Fruit fly (Drosophila melanogaster): ENCODE data around the gene CG7778.
A peak's percentile ranks its signal among the peaks of the same experiment; 100 is the strongest.

The CG7778 gene

dm6 chr2L:8376717-8377116, 30.3 kb downstream of the CG7778 start, which contains the start of the genes CG13390 and CG17294 (continued):
- peak; percentile 99 for TF ChIP-seq CG30403 (GFP tag; optimal IDR thresholded peaks at IDR 0.05)
- TF ChIP-seq cwo (GFP tag; optimal IDR thresholded peaks at IDR 0.05) = peak; percentile 99
- TF ChIP-seq cas (GFP tag; IDR thresholded peaks at IDR 0.05) = peak; percentile 99
- TF ChIP-seq abd-A (tag; optimal IDR thresholded peaks at IDR 0.05) = peak; percentile 98
- TF ChIP-seq Opbp (GFP tag; IDR thresholded peaks at IDR 0.05; ENCODE audit: partially characterized antibody) = peak; percentile 31; the same call in 1 of the 3 replicates
- peak; percentile 82 for TF ChIP-seq her (GFP tag; optimal IDR thresholded peaks at IDR 0.05)
- peak; percentile 86 for TF ChIP-seq Dll (GFP tag; IDR thresholded peaks at IDR 0.05; ENCODE audit: partially characterized antibody)
- TF ChIP-seq CG13123 (GFP tag; optimal IDR thresholded peaks at IDR 0.05) = peak; percentile 98
- TF ChIP-seq amos (GFP tag; IDR thresholded peaks at IDR 0.05; ENCODE audit: partially characterized antibody) = peak; percentile 73
- peak; percentile 99 for TF ChIP-seq CG15011 (GFP tag; optimal IDR thresholded peaks at IDR 0.05)
- TF ChIP-seq NK7.1 (GFP tag; optimal IDR thresholded peaks at IDR 0.05) = peak; percentile 92
- TF ChIP-seq lmd (GFP tag; IDR thresholded peaks at IDR 0.05) = peak; percentile 99
- TF ChIP-seq CG17328 (GFP tag; IDR thresholded peaks at IDR 0.05) = peak; percentile 100
- peak; percentile 98 for TF ChIP-seq CG30431 (GFP tag; optimal IDR thresholded peaks at IDR 0.05)
- peak; percentile 89 for TF ChIP-seq fd102C (GFP tag; optimal IDR thresholded peaks at IDR 0.05)
- TF ChIP-seq H2.0 (GFP tag; IDR thresholded peaks at IDR 0.05) = peak; percentile 99
- TF ChIP-seq CG11093 (GFP tag; IDR thresholded peaks at IDR 0.05) = peak; percentile 99
- TF ChIP-seq Hmx (GFP tag; optimal IDR thresholded peaks at IDR 0.05) = peak; percentile 85
- TF ChIP-seq dpn (GFP tag; optimal IDR thresholded peaks at IDR 0.05) = peak; percentile 96 to 100
- TF ChIP-seq Ets97D (GFP tag; optimal IDR thresholded peaks at IDR 0.05) = peak; percentile 90
- TF ChIP-seq sqz (GFP tag; optimal IDR thresholded peaks at IDR 0.05) = peak; percentile 99
- peak; percentile 98 for TF ChIP-seq CG10267 (tag; optimal IDR thresholded peaks at IDR 0.05)
- peak; percentile 99 for TF ChIP-seq C15 (GFP tag; IDR thresholded peaks at IDR 0.05)
- peak; percentile 64 for TF ChIP-seq CG6791 (GFP tag; IDR thresholded peaks at IDR 0.05; ENCODE audit: partially characterized antibody)
- peak; percentile 98 for TF ChIP-seq fd64A (GFP tag; optimal IDR thresholded peaks at IDR 0.05)
- TF ChIP-seq CG42726 (GFP tag; IDR thresholded peaks at IDR 0.05; ENCODE audit: partially characterized antibody) = peak; percentile 63
- peak; percentile 99 for TF ChIP-seq Gug (GFP tag; IDR thresholded peaks at IDR 0.05)
- TF ChIP-seq CG17612 (GFP tag; IDR thresholded peaks at IDR 0.05) = peak; percentile 99
- peak; percentile 99 for TF ChIP-seq CG18764 (GFP tag; optimal IDR thresholded peaks at IDR 0.05)
- peak; percentile 87 for TF ChIP-seq stwl (tag; optimal IDR thresholded peaks at IDR 0.05)
- peak; percentile 100 for TF ChIP-seq zfh1 (GFP tag; IDR thresholded peaks at IDR 0.05)
- peak; percentile 92 for TF ChIP-seq CG18011 (GFP tag; optimal IDR thresholded peaks at IDR 0.05)
- peak; percentile 99 for TF ChIP-seq run (tag; optimal IDR thresholded peaks at IDR 0.05)
- no peak for TF ChIP-seq Sin3A (optimal IDR thresholded peaks at IDR 0.05)
- TF ChIP-seq CrebB (tag; optimal IDR thresholded peaks at IDR 0.05) = peak; percentile 99
- TF ChIP-seq Atf-2 (GFP tag; optimal IDR thresholded peaks at IDR 0.05) = peak; percentile 91
- peak; percentile 100 for TF ChIP-seq slbo (GFP tag; IDR thresholded peaks at IDR 0.05)
- peak; percentile 23 for TF ChIP-seq p53 (GFP tag; optimal IDR thresholded peaks at IDR 0.05)
- peak; percentile 100 for TF ChIP-seq CG32772 (GFP tag; IDR thresholded peaks at IDR 0.05)
- TF ChIP-seq CG31388 (GFP tag; optimal IDR thresholded peaks at IDR 0.05) = peak; percentile 99
- peak; percentile 72; the same call in 2 of the 3 replicates for TF ChIP-seq zen2 (GFP tag; IDR thresholded peaks at IDR 0.05; ENCODE audit: partially characterized antibody)
- TF ChIP-seq CTCF (GFP tag; optimal IDR thresholded peaks at IDR 0.05) = peak; percentile 79
- peak; percentile 97 for TF ChIP-seq gro (GFP tag; optimal IDR thresholded peaks at IDR 0.05)
- TF ChIP-seq CG6654 (GFP tag; optimal IDR thresholded peaks at IDR 0.05) = peak; percentile 93
- peak; percentile 100 for TF ChIP-seq Ptx1 (GFP tag; IDR thresholded peaks at IDR 0.05)
- TF ChIP-seq Sox102F (GFP tag; optimal IDR thresholded peaks at IDR 0.05) = peak; percentile 100
- TF ChIP-seq ttk (GFP tag; IDR thresholded peaks at IDR 0.05) = peak; percentile 99
- peak; percentile 99 for TF ChIP-seq ase (GFP tag; IDR thresholded peaks at IDR 0.05)
- TF ChIP-seq HLH3B (GFP tag; IDR thresholded peaks at IDR 0.05) = peak; percentile 100
- peak; percentile 54 for TF ChIP-seq Dp (GFP tag; optimal IDR thresholded peaks at IDR 0.05)
- TF ChIP-seq hkb (optimal IDR thresholded peaks at IDR 0.05) = no peak
- peak; percentile 100 for TF ChIP-seq hkb (GFP tag; IDR thresholded peaks at IDR 0.05)

All from whole organism, embryonic.